Fruit fly (Drosophila melanogaster) whole organism, wandering third instar larva: Measurements from ENCODE around the gene VhaM9.7-a.

ENCODE experiments used
- HLH106 ChIP-seq: fragments of 200-800 bp; optimal IDR thresholded peaks from 3 replicates; lab custom pipeline; 2019; ENCODE audit warnings: missing biosample characterization, mild to moderate bottlenecking, missing genetic modification characterization, moderate library complexity
- Sp1 ChIP-seq: fragments of 200-800 bp; sonication (Bioruptor generic); optimal IDR thresholded peaks from 3 replicates; lab custom pipeline; 2019; ENCODE audit warnings: missing biosample characterization, mild to moderate bottlenecking, missing genetic modification characterization, moderate library complexity

DNA sequence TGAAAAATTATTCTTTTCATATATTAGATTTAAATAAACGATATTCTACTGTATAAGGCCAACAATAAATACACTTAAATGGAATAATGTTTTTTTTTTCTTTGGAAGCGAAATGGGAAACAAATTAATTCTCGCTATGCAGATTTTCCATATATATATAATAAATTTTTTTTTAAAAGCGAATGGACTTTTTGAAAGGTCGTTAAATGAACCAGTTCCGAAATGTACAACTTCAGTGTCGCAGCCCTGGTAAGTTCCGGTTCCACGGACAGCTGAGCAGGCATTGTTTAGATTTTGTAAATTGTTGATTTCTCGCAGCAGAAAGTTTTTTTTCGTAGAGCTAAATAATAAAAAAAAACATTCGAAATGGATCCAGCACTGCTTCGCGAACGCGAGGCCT is 24.3 kb downstream of the VhaM9.7-a start, which contains the start of gene TfIIEbeta:
- no peak for TF ChIP-seq Sp1
- peak; percentile 16 for TF ChIP-seq HLH106
